Worm (Caenorhabditis elegans): ENCODE results near the gene T01B10.5.

DNA sequence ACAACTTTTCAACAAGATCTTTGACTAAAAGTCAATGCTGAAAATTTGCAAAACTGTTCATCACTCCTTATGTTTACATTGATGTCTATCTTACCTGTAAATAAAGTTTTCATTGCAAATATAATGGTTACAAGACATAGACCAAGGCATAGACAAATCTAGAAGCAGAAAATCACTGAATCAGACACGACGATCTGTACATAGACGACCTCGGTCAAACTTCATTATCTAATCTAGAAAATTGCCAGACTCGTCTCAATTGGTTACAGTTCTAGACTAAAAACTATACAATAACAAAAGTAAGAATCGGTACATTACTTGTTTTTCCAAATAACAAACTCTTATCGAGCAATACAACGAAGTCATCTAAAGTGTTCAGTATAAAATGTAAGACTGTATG lies 5.8 kb downstream of the T01B10.5 start, which contains the start of gene grd-4:
- no peak for TF ChIP-seq elt-1 (tag; optimal IDR thresholded peaks at IDR 0.05; ENCODE audit: borderline replicate concordance, insufficient read depth)
- TF ChIP-seq lsy-2 (tag; optimal IDR thresholded peaks at IDR 0.05): no peak
- TF ChIP-seq sptf-1 (tag; optimal IDR thresholded peaks at IDR 0.05): no peak

Measured in whole organism, mixed stage, embryonic.